Fruit fly (Drosophila melanogaster): ENCODE measurements around the gene CG17721.

DNA sequence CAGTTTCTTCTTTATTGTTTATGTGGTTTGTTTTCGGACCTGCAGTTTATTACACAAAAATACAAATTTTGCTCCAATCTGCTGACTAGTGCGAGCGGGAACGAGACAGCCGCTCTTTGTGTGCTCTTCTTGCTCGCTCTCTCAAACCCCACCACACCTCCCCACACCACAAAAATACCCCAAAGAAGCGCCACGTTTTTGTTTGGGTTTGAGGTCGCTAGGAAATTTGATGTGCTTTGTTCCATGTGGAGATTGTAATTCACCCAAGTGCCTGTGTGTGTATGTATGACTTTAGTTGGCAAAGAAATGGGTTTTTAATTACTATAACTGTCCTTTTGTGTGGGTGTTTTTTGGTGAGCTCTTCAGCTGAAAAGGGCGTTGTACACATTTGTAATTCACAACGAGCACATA is 36.9 kb upstream of the CG17721 start:
- TF ChIP-seq tgo (GFP tag; IDR thresholded peaks at IDR 0.05) (no peak), CG9215 (GFP tag; IDR thresholded peaks at IDR 0.05) (no peak), vvl (GFP tag; IDR thresholded peaks at IDR 0.05) (peak; percentile 46; the same call in 1 of the 2 replicates), CG12299 (tag; optimal IDR thresholded peaks at IDR 0.05) (no peak), CG11504 (tag; optimal IDR thresholded peaks at IDR 0.05) (no peak), crol (GFP tag; IDR thresholded peaks at IDR 0.05) (peak; percentile 99), Bteb2 (GFP tag; optimal IDR thresholded peaks at IDR 0.05) (no peak), wor (GFP tag; IDR thresholded peaks at IDR 0.05) (no peak), unc-4 (GFP tag; IDR thresholded peaks at IDR 0.05; ENCODE audit: partially characterized antibody) (no peak), HLH54F (GFP tag; optimal IDR thresholded peaks at IDR 0.05) (no peak)
